Fruit fly (Drosophila melanogaster): Measurements from ENCODE around the gene escl.

The escl gene

DNA sequence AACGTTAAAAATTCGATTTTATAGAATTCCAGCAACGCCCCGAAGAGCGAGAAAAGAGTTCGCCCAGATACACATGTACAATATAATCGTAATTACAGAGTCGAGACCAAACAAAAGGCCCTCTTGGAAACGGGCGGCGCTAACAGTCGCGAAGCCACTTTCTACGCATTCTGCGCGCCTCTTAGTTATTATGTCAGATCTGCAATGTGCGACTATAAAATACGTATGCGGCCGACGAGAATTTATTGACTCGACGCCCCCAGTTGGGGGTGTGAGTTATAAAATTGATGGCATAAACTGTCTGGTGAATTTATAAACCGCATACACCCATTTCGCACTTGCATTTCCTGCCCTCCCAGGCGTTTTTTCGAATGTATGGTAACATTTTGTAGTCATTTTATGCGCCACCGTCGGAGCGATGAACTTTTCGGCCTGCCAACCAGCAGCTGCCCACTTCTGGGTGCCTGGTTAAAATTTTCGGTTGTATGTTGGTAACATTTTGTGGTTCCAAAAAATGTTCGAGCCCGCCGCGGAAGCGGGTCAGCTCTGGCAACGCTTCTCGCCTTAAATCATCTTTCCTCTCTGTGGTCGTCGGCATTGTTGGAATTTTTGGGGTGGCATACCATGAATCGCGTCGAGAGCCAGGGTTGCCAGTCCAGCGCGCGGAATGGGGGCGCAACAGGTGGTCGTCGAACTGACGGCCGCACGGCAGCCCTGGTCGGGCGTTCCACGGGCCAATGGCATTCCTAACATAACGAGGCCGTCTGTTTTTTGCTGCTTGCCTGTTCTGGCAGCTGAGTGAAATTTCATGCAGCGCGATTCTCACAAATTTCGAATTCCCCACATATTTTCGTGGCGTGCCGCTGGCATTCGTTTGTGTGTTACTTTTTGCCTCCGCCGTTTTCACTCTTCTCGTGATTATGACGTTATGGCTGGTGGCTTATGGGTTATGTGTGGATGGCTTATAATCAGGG lies 21.2 kb downstream of the escl start (continued):
- TF ChIP-seq Ets97D (GFP tag; optimal IDR thresholded peaks at IDR 0.05), result peak; percentile 76
- TF ChIP-seq CG3726 (GFP tag; IDR thresholded peaks at IDR 0.05), result no peak
- TF ChIP-seq CG12155 (GFP tag; optimal IDR thresholded peaks at IDR 0.05), result peak; percentile 70
- peak; percentile 42 for TF ChIP-seq CG1529 (GFP tag; optimal IDR thresholded peaks at IDR 0.05)
- TF ChIP-seq mam (GFP tag; optimal IDR thresholded peaks at IDR 0.05), result peak; percentile 75
- peak; percentile 66; the same call in 2 of the 3 replicates for TF ChIP-seq CG11093 (GFP tag; IDR thresholded peaks at IDR 0.05)
- TF ChIP-seq CG3065 (GFP tag; optimal IDR thresholded peaks at IDR 0.05), result peak; percentile 10
- no peak for TF ChIP-seq eve (GFP tag; optimal IDR thresholded peaks at IDR 0.05)
- no peak for TF ChIP-seq bbx (GFP tag; IDR thresholded peaks at IDR 0.05; ENCODE audit: partially characterized antibody)
- no peak for TF ChIP-seq CG9932 (GFP tag; IDR thresholded peaks at IDR 0.05)
- TF ChIP-seq NC2β (GFP tag; optimal IDR thresholded peaks at IDR 0.05), result peak; percentile 70
- TF ChIP-seq bigmax (GFP tag; optimal IDR thresholded peaks at IDR 0.05), result peak; percentile 56
- peak; percentile 27 for TF ChIP-seq CG7987 (GFP tag; optimal IDR thresholded peaks at IDR 0.05)
- TF ChIP-seq unpg (GFP tag; optimal IDR thresholded peaks at IDR 0.05), result peak; percentile 57
- TF ChIP-seq CG3163 (GFP tag; optimal IDR thresholded peaks at IDR 0.05), result peak; percentile 73
- peak; percentile 6 for TF ChIP-seq CG17912 (GFP tag; optimal IDR thresholded peaks at IDR 0.05)
- no peak for TF ChIP-seq CG4404 (GFP tag; IDR thresholded peaks at IDR 0.05)
- no peak for TF ChIP-seq usp (GFP tag; optimal IDR thresholded peaks at IDR 0.05)
- peak; percentile 72 for TF ChIP-seq grau (tag; optimal IDR thresholded peaks at IDR 0.05)
- peak; percentile 18 for TF ChIP-seq vfl (GFP tag; optimal IDR thresholded peaks at IDR 0.05)
- TF ChIP-seq toy (GFP tag; IDR thresholded peaks at IDR 0.05), result no peak
- peak; percentile 48 for TF ChIP-seq ewg (GFP tag; optimal IDR thresholded peaks at IDR 0.05)
- no peak for TF ChIP-seq CG2129 (GFP tag; IDR thresholded peaks at IDR 0.05; ENCODE audit: partially characterized antibody)
- peak; percentile 71 for TF ChIP-seq tx (GFP tag; optimal IDR thresholded peaks at IDR 0.05)
- TF ChIP-seq Mrtf (GFP tag; IDR thresholded peaks at IDR 0.05), result no peak
- peak; percentile 10 for TF ChIP-seq Hey (tag; optimal IDR thresholded peaks at IDR 0.05)
- TF ChIP-seq dmrt99B (tag; optimal IDR thresholded peaks at IDR 0.05), result peak; percentile 72
- TF ChIP-seq CG7928 (GFP tag; optimal IDR thresholded peaks at IDR 0.05), result no peak
- TF ChIP-seq Stat92E (GFP tag; optimal IDR thresholded peaks at IDR 0.05), result peak in 1 of 3 experiments; percentile 74
- TF ChIP-seq CG15601 (tag; optimal IDR thresholded peaks at IDR 0.05), result peak; percentile 72
- peak; percentile 34 for TF ChIP-seq ab (GFP tag; optimal IDR thresholded peaks at IDR 0.05)
- peak; percentile 0 for TF ChIP-seq ac (GFP tag; optimal IDR thresholded peaks at IDR 0.05)
- TF ChIP-seq CG3407 (GFP tag; optimal IDR thresholded peaks at IDR 0.05), result peak; percentile 51
- peak; percentile 63 for TF ChIP-seq CG17186 (GFP tag; optimal IDR thresholded peaks at IDR 0.05)
- peak; percentile 78 for TF ChIP-seq pho (GFP tag; optimal IDR thresholded peaks at IDR 0.05)
- peak; percentile 60 for TF ChIP-seq CG15696 (tag; optimal IDR thresholded peaks at IDR 0.05)
- no peak for TF ChIP-seq Optix (GFP tag; IDR thresholded peaks at IDR 0.05)
- TF ChIP-seq grn (GFP tag; optimal IDR thresholded peaks at IDR 0.05), result no peak
- peak; percentile 93 for TF ChIP-seq Nf-YC (tag; optimal IDR thresholded peaks at IDR 0.05)
- no peak for TF ChIP-seq CG7963 (GFP tag; IDR thresholded peaks at IDR 0.05; ENCODE audit: partially characterized antibody)
- TF ChIP-seq tin (GFP tag; optimal IDR thresholded peaks at IDR 0.05), result peak; percentile 76
- peak; percentile 52 for TF ChIP-seq fd64A (GFP tag; optimal IDR thresholded peaks at IDR 0.05)
- TF ChIP-seq CG8765 (GFP tag; IDR thresholded peaks at IDR 0.05), result no peak
- no peak for TF ChIP-seq CG13287 (GFP tag; IDR thresholded peaks at IDR 0.05; ENCODE audit: partially characterized antibody)
- peak; percentile 51 for TF ChIP-seq tap (tag; optimal IDR thresholded peaks at IDR 0.05)
- no peak for TF ChIP-seq gsb (GFP tag; IDR thresholded peaks at IDR 0.05)
- TF ChIP-seq lmd (GFP tag; IDR thresholded peaks at IDR 0.05), result no peak
- TF ChIP-seq YL-1 (GFP tag; optimal IDR thresholded peaks at IDR 0.05), result peak; percentile 44
- peak; percentile 84 for TF ChIP-seq ind (GFP tag; optimal IDR thresholded peaks at IDR 0.05)

Measured in whole organism, embryonic.